Worm (Caenorhabditis elegans) whole organism, young adult: ENCODE measurements around the gene str-254.

Source experiments
- C17E4.6 ChIP-seq: fragments of 200-800 bp; sonication (Bioruptor generic); IDR thresholded peaks from 2 replicates; pipeline ENCODE4 v1.3.6; 2022; ENCODE audit warnings: missing genetic modification reagents, missing genetic modification characterization, missing compliant biosample characterization
- T26A5.8 ChIP-seq: sonication (generic microtip); optimal IDR thresholded peaks from 2 replicates; lab custom pipeline; 2016; ENCODE audit warnings: missing genetic modification characterization, missing compliant biosample characterization
- lag-1 ChIP-seq: fragments of 200-800 bp; sonication (Bioruptor generic); IDR thresholded peaks from 2 replicates; pipeline ENCODE4 v1.3.6; 2022; ENCODE audit warnings: missing genetic modification reagents, missing genetic modification characterization, missing compliant biosample characterization
- mel-28 ChIP-seq: sonication (generic microtip); optimal IDR thresholded peaks from 2 replicates; lab custom pipeline; 2016; ENCODE audit warnings: borderline replicate concordance, mild to moderate bottlenecking, missing genetic modification characterization, missing compliant biosample characterization
- mxl-1 ChIP-seq: sonication (generic microtip); optimal IDR thresholded peaks from 2 replicates; lab custom pipeline; 2016; ENCODE audit warnings: missing genetic modification characterization, missing compliant biosample characterization
- nfyb-1 ChIP-seq: fragments of 200-800 bp; sonication (Bioruptor generic); IDR thresholded peaks from 2 replicates; pipeline ENCODE4 v1.3.6; 2022; ENCODE audit warnings: missing genetic modification reagents, missing genetic modification characterization, missing compliant biosample characterization
- pbrm-1 ChIP-seq: fragments of 200-800 bp; sonication (Bioruptor generic); IDR thresholded peaks from 2 replicates; pipeline ENCODE4 v1.3.6; 2022; ENCODE audit warnings: missing genetic modification reagents, missing genetic modification characterization, missing compliant biosample characterization
- unc-62 ChIP-seq: fragments of 150-350 bp; optimal IDR thresholded peaks from 2 replicates; lab custom pipeline; 2014; ENCODE audit warnings: missing biosample characterization, missing genetic modification reagents, missing genetic modification characterization

ce11 chrV:16201730-16202129 lies 48.5 kb upstream of the str-254 start, which contains the start of gene F11A5.17:
- no peak for TF ChIP-seq nfyb-1
- no peak for TF ChIP-seq unc-62 (GFP tag; lab: Kevin White, UChicago)
- TF ChIP-seq mel-28 (tag; lab: Kevin White, UChicago): no peak
- TF ChIP-seq T26A5.8 (tag; lab: Kevin White, UChicago): no peak
- TF ChIP-seq lag-1 (GFP tag; lab: Robert Waterston, UW): no peak
- no peak for TF ChIP-seq mxl-1 (tag; lab: Kevin White, UChicago)
- TF ChIP-seq C17E4.6 (GFP tag; lab: Robert Waterston, UW): no peak
- TF ChIP-seq pbrm-1 (GFP tag; lab: Robert Waterston, UW): no peak
